Worm (Caenorhabditis elegans): ENCODE data around the gene nhx-1.

nhx-1 gene

DNA sequence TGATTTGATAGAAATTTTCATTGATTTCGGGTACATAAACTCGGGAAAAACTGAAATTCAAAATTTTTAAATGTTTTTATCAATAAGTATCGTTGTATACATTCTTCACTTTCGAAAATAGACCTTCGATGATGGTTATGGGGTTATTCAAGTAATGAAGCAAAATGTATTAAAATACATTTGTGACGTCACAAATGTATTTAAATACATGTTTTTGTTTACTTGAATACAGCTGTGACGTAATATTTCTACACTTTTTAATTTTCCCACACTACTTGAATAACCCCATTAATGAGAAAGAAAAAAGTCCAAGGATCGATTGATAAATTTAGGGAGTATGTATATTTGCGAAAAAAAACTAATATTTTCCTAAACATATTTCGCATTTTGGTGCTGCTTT lies 51.1 kb downstream of the nhx-1 start:
- no peak for TF ChIP-seq tbx-11 (GFP tag; IDR thresholded peaks at IDR 0.05)
- TF ChIP-seq ceh-13 (GFP tag; optimal IDR thresholded peaks at IDR 0.05) = no peak
- TF ChIP-seq aly-1 (tag; optimal IDR thresholded peaks at IDR 0.05) = no peak
